Fruit fly (Drosophila melanogaster) whole organism, prepupa: ENCODE results near the gene Pino.

Experiments
- CG11902 ChIP-seq: fragments of 200-800 bp; sonication (Bioruptor generic); optimal IDR thresholded peaks from 3 replicates; lab custom pipeline; 2016; ENCODE audit warnings: missing biosample characterization, missing genetic modification characterization
- CG16779 ChIP-seq: fragments of 200-800 bp; sonication (Bioruptor generic); optimal IDR thresholded peaks from 3 replicates; lab custom pipeline; 2017; ENCODE audit warnings: missing biosample characterization, mild to moderate bottlenecking, missing genetic modification characterization
- CG8319 ChIP-seq: fragments of 200-800 bp; sonication (Bioruptor generic); optimal IDR thresholded peaks from 3 replicates; lab custom pipeline; 2016; ENCODE audit warnings: missing biosample characterization, missing genetic modification characterization
- Gug ChIP-seq: fragments of 200-800 bp; sonication (Bioruptor generic); IDR thresholded peaks from 2 replicates; pipeline ENCODE4 v1.3.6; 2022; ENCODE audit warnings: missing biosample characterization, missing genetic modification characterization
- Met ChIP-seq: fragments of 200-800 bp; sonication (Bioruptor generic); optimal IDR thresholded peaks from 3 replicates; lab custom pipeline; 2016; ENCODE audit warnings: missing biosample characterization, missing genetic modification characterization
- Sox102F ChIP-seq: fragments of 200-800 bp; sonication (Bioruptor generic); optimal IDR thresholded peaks from 2 replicates; lab custom pipeline; 2016; ENCODE audit warnings: missing biosample characterization, mild to moderate bottlenecking, missing genetic modification characterization
- Sox14 ChIP-seq: fragments of 200-800 bp; sonication (Bioruptor generic); optimal IDR thresholded peaks from 3 replicates; lab custom pipeline; 2016; ENCODE audit warnings: missing biosample characterization, missing genetic modification characterization
- achi ChIP-seq: fragments of 200-800 bp; sonication (Bioruptor generic); optimal IDR thresholded peaks from 3 replicates; lab custom pipeline; 2016; ENCODE audit warnings: missing biosample characterization, missing genetic modification characterization
- fkh ChIP-seq: fragments of 200-800 bp; sonication (Bioruptor generic); optimal IDR thresholded peaks from 3 replicates; lab custom pipeline; 2017; ENCODE audit warnings: missing biosample characterization, mild to moderate bottlenecking, missing genetic modification characterization, moderate library complexity
- topi ChIP-seq: fragments of 200-800 bp; sonication (Bioruptor generic); optimal IDR thresholded peaks from 3 replicates; lab custom pipeline; 2016; ENCODE audit warnings: missing biosample characterization, missing genetic modification characterization

- TF ChIP-seq Sox14 (GFP tag; lab: Kevin White, UChicago) (no peak), achi (GFP tag; lab: Kevin White, UChicago) (no peak), CG16779 (no peak), CG8319 (GFP tag; lab: Kevin White, UChicago) (no peak), fkh (GFP tag; lab: Kevin White, UChicago) (no peak), CG11902 (GFP tag; lab: Kevin White, UChicago) (no peak), Gug (no peak), Met (no peak), Sox102F (GFP tag; lab: Kevin White, UChicago) (no peak), topi (no peak)
These were observed 1.2 kb downstream of the Pino start for dm6 chr2L:1127434-1128089.
